Worm (Caenorhabditis elegans): ENCODE data around the gene his-24.
A peak's percentile ranks its signal among the peaks of the same experiment; 100 is the strongest.

The his-24 gene

DNA sequence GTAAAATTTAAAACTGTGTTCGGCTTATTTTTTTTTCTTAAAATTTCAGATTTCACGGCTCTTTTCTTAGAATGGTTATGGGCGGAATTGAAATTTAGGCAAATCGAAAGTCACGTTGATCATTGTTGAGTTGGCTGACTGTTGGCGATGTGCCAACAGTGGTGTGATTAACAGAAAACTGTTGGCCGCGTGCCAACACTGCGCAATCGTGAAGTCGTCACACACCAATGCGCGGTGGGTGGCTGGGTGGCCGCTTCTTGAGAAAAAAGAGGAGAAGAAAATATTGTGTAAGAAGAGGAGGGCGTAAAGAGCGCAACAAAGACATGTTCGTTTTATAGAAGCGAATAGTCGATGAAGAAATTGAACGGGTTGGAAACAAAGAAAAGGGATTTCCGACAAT is 1.2 kb downstream of the his-24 start:
- TF ChIP-seq egl-27 (tag; optimal IDR thresholded peaks at IDR 0.05) (no peak), nhr-11 (tag; optimal IDR thresholded peaks at IDR 0.05) (no peak), R02D3.7 (tag; optimal IDR thresholded peaks at IDR 0.05) (no peak), jun-1 (tag; optimal IDR thresholded peaks at IDR 0.05) (no peak), nhr-67 (tag; optimal IDR thresholded peaks at IDR 0.05) (no peak), elt-3 (tag; optimal IDR thresholded peaks at IDR 0.05) (no peak), fkh-2 (tag; optimal IDR thresholded peaks at IDR 0.05) (no peak), snpc-4 (tag; optimal IDR thresholded peaks at IDR 0.05) (no peak), tbx-2 (tag; optimal IDR thresholded peaks at IDR 0.05) (no peak), ceh-16 (tag; optimal IDR thresholded peaks at IDR 0.05) (no peak), unc-39 (tag; optimal IDR thresholded peaks at IDR 0.05) (no peak), ZK546.5 (tag; optimal IDR thresholded peaks at IDR 0.05) (no peak), pqm-1 (tag; optimal IDR thresholded peaks at IDR 0.05) (no peak), ztf-11 (tag; optimal IDR thresholded peaks at IDR 0.05) (no peak), nhr-77 (tag; optimal IDR thresholded peaks at IDR 0.05) (no peak), sea-2 (GFP tag; optimal IDR thresholded peaks at IDR 0.05) (no peak), ceh-82 (tag; optimal IDR thresholded peaks at IDR 0.05) (no peak), pha-4 (tag; optimal IDR thresholded peaks at IDR 0.05) (peak; percentile 18), nhr-76 (tag; optimal IDR thresholded peaks at IDR 0.05) (no peak), nhr-23 (tag; optimal IDR thresholded peaks at IDR 0.05) (no peak), zag-1 (tag; optimal IDR thresholded peaks at IDR 0.05) (no peak), unc-62 (GFP tag; optimal IDR thresholded peaks at IDR 0.05) (no peak), nfya-1 (tag; optimal IDR thresholded peaks at IDR 0.05; ENCODE audit: insufficient read depth) (peak; percentile 31), mml-1 (tag; optimal IDR thresholded peaks at IDR 0.05) (no peak), nhr-237 (tag; optimal IDR thresholded peaks at IDR 0.05) (no peak), elt-2 (tag; optimal IDR thresholded peaks at IDR 0.05) (no peak), ceh-28 (tag; optimal IDR thresholded peaks at IDR 0.05) (no peak), fkh-10 (GFP tag; optimal IDR thresholded peaks at IDR 0.05) (no peak), hmg-11 (tag; optimal IDR thresholded peaks at IDR 0.05) (peak; percentile 41), nhr-28 (tag; optimal IDR thresholded peaks at IDR 0.05) (no peak), aly-2 (tag; optimal IDR thresholded peaks at IDR 0.05) (no peak), egl-5 (tag; optimal IDR thresholded peaks at IDR 0.05) (no peak), nhr-43 (tag; optimal IDR thresholded peaks at IDR 0.05; ENCODE audit: poor library complexity, severe bottlenecking) (no peak), ceh-9 (tag; optimal IDR thresholded peaks at IDR 0.05) (no peak), mdl-1 (tag; optimal IDR thresholded peaks at IDR 0.05) (no peak), lin-39 (tag; optimal IDR thresholded peaks at IDR 0.05) (peak; percentile 7), elt-1 (tag; optimal IDR thresholded peaks at IDR 0.05) (peak; percentile 39), nhr-25 (tag; optimal IDR thresholded peaks at IDR 0.05) (peak; percentile 5), lin-15B (tag; optimal IDR thresholded peaks at IDR 0.05) (no peak), fos-1 (tag; optimal IDR thresholded peaks at IDR 0.05) (no peak), nhr-12 (tag; optimal IDR thresholded peaks at IDR 0.05) (no peak), daf-12 (tag; optimal IDR thresholded peaks at IDR 0.05) (no peak), skn-1 (tag; optimal IDR thresholded peaks at IDR 0.05) (no peak), ama-1 (optimal IDR thresholded peaks at IDR 0.05) (peak; percentile 63), ztf-4 (tag; optimal IDR thresholded peaks at IDR 0.05) (no peak), eor-1 (tag; optimal IDR thresholded peaks at IDR 0.05) (no peak), lsy-12 (tag; optimal IDR thresholded peaks at IDR 0.05) (no peak)

DNA sequence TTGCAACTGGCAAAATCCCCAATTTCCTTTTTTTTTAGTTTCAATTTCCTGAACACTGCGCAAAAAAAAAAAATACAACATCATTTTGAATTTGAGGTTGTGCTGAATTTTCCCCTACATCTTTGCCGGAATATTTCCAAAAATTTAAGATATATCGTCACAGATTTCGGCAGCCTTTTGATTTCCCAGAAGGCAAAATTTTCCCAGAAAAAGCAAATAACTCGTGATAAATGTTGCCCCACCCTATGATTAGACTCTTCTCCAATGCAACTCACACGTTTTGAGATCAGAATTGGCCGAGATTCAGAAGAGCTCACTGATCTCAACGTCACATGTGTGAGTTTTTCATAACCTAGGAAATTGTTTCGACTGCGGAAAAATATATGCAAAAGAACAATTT is 2.5 kb downstream of the his-24 start:
- TF ChIP-seq ceh-82 (tag; optimal IDR thresholded peaks at IDR 0.05) (no peak), unc-39 (tag; optimal IDR thresholded peaks at IDR 0.05) (no peak), egl-5 (tag; optimal IDR thresholded peaks at IDR 0.05) (no peak)
